Fruit fly (Drosophila melanogaster) whole organism, embryonic: ENCODE results near the gene Cp110.
A peak's percentile ranks its signal among the peaks of the same experiment; 100 is the strongest.

ENCODE experiments used
- Aef1 ChIP-seq: fragments of 200-800 bp; sonication (Bioruptor generic); IDR thresholded peaks from 3 replicates; pipeline ENCODE4 v1.3.6; 2022; ENCODE audit warnings: missing biosample characterization, missing genetic modification characterization
- Awh ChIP-seq: fragments of 200-800 bp; sonication (Bioruptor generic); IDR thresholded peaks from 2 replicates; pipeline ENCODE4, ENCODE4 v1.3.6; 2022; ENCODE audit warnings: missing biosample characterization, missing genetic modification characterization
- CG11504 ChIP-seq: fragments of 200-800 bp; sonication (Bioruptor generic); optimal IDR thresholded peaks from 3 replicates; lab custom pipeline; 2019; ENCODE audit warnings: missing biosample characterization, mild to moderate bottlenecking, missing genetic modification characterization, moderate library complexity
- CG17802 ChIP-seq: fragments of 200-800 bp; sonication (Bioruptor generic); optimal IDR thresholded peaks from 2 replicates; lab custom pipeline; 2018; ENCODE audit warnings: missing biosample characterization, mild to moderate bottlenecking, missing genetic modification characterization, moderate library complexity
- CG17912 ChIP-seq: fragments of 200-800 bp; sonication (Bioruptor generic); optimal IDR thresholded peaks from 2 replicates; lab custom pipeline; 2018; ENCODE audit warnings: missing biosample characterization, mild to moderate bottlenecking, missing genetic modification characterization
- CG18011 ChIP-seq: fragments of 200-800 bp; sonication (Bioruptor generic); optimal IDR thresholded peaks from 2 replicates; lab custom pipeline; 2017; ENCODE audit warnings: missing biosample characterization, missing genetic modification characterization, mild to moderate bottlenecking, moderate library complexity, missing genotype
- CG2116 ChIP-seq: fragments of 200-800 bp; sonication (Bioruptor generic); optimal IDR thresholded peaks from 3 replicates; lab custom pipeline; 2018; ENCODE audit warnings: missing biosample characterization, mild to moderate bottlenecking, missing genetic modification characterization
- CG30431 ChIP-seq: fragments of 200-800 bp; sonication (Bioruptor generic); optimal IDR thresholded peaks from 2 replicates; lab custom pipeline; 2017; ENCODE audit warnings: missing biosample characterization, missing genetic modification characterization
- CG31441 ChIP-seq: fragments of 200-800 bp; sonication (Bioruptor generic); IDR thresholded peaks from 2 replicates; pipeline ENCODE4 v1.3.6; 2022; ENCODE audit warnings: missing biosample characterization, missing genetic modification characterization
- CG3281 ChIP-seq: fragments of 200-800 bp; sonication (Bioruptor generic); optimal IDR thresholded peaks from 3 replicates; lab custom pipeline; 2017; ENCODE audit warnings: missing biosample characterization, mild to moderate bottlenecking, missing genetic modification characterization
- CG3847 ChIP-seq: fragments of 200-800 bp; sonication (Bioruptor generic); IDR thresholded peaks from 2 replicates; pipeline ENCODE4 v1.3.6; 2022; ENCODE audit warnings: missing biosample characterization, missing genetic modification characterization
- CG42726 ChIP-seq: fragments of 200-800 bp; sonication (Bioruptor generic); IDR thresholded peaks from 2 replicates; pipeline ENCODE4 v1.3.6; 2022; ENCODE audit warnings: missing biosample characterization, missing genetic modification characterization; ENCODE audit not compliant: partially characterized antibody
- CG4617 ChIP-seq: fragments of 200-800 bp; sonication (Bioruptor generic); optimal IDR thresholded peaks from 3 replicates; lab custom pipeline; 2016; ENCODE audit warnings: missing biosample characterization, missing genetic modification characterization, borderline replicate concordance
- CG5245 ChIP-seq: fragments of 200-800 bp; sonication (Bioruptor generic); optimal IDR thresholded peaks from 3 replicates; lab custom pipeline; 2016; ENCODE audit warnings: missing biosample characterization, missing genetic modification characterization
- CG6272 ChIP-seq: fragments of 200-800 bp; sonication (Bioruptor generic); IDR thresholded peaks from 2 replicates; pipeline ENCODE4 v1.3.6; 2022; ENCODE audit warnings: missing biosample characterization, missing genetic modification characterization
- CG6683 ChIP-seq: fragments of 200-800 bp; sonication (Bioruptor generic); optimal IDR thresholded peaks from 2 replicates; lab custom pipeline; 2017; ENCODE audit warnings: missing biosample characterization, mild to moderate bottlenecking, missing genetic modification characterization, missing genetic modification reagents
- CG7963 ChIP-seq: fragments of 200-800 bp; sonication (Bioruptor generic); IDR thresholded peaks from 3 replicates; pipeline ENCODE4 v1.3.6; 2022; ENCODE audit warnings: missing biosample characterization, missing genetic modification characterization; ENCODE audit not compliant: partially characterized antibody
- CG8359 ChIP-seq: fragments of 200-800 bp; sonication (Bioruptor generic); optimal IDR thresholded peaks from 2 replicates; lab custom pipeline; 2017; ENCODE audit warnings: missing biosample characterization, mild to moderate bottlenecking, missing genetic modification characterization, borderline replicate concordance
- CG9437 ChIP-seq: fragments of 200-800 bp; sonication (Bioruptor generic); optimal IDR thresholded peaks from 2 replicates; lab custom pipeline; 2018; ENCODE audit warnings: missing biosample characterization, mild to moderate bottlenecking, missing genetic modification characterization
- CG9797 ChIP-seq: fragments of 200-800 bp; sonication (Bioruptor generic); optimal IDR thresholded peaks from 3 replicates; lab custom pipeline; 2018; ENCODE audit warnings: missing biosample characterization, mild to moderate bottlenecking, missing genetic modification characterization
- CTCF ChIP-seq: fragments of 200-800 bp; sonication (Bioruptor generic); optimal IDR thresholded peaks from 2 replicates; lab custom pipeline; 2017; ENCODE audit warnings: missing biosample characterization, mild to moderate bottlenecking, missing genetic modification characterization, moderate library complexity
- D ChIP-seq, 2 experiments: fragments of 200-800 bp in 1 of 2; fragments of >200 bp in 1 of 2; sonication (Bioruptor generic) in 1 of 2; optimal IDR thresholded peaks; 2 replicates in 1 of 2; 3 replicates in 1 of 2; lab custom pipeline; 2017; ENCODE audit warnings: mild to moderate bottlenecking in 1 of 2, missing biosample characterization in 1 of 2, missing genetic modification characterization in 1 of 2, missing genetic modification reagents in 1 of 2
- D19B ChIP-seq: fragments of 200-800 bp; sonication (Bioruptor generic); optimal IDR thresholded peaks from 2 replicates; lab custom pipeline; 2017; ENCODE audit warnings: missing biosample characterization, mild to moderate bottlenecking, missing genetic modification characterization
- ERR ChIP-seq: fragments of 200-800 bp; sonication (Bioruptor generic); optimal IDR thresholded peaks from 2 replicates; lab custom pipeline; 2016; ENCODE audit warnings: missing biosample characterization, missing genetic modification characterization
- Ets97D ChIP-seq: fragments of 200-800 bp; sonication (Bioruptor generic); optimal IDR thresholded peaks from 3 replicates; lab custom pipeline; 2016; ENCODE audit warnings: missing biosample characterization, missing genetic modification characterization
- Hr78 ChIP-seq, 2 experiments: fragments of 200-800 bp in 1 of 2; fragments of >200 bp in 1 of 2; sonication (Bioruptor generic) in 1 of 2; optimal IDR thresholded peaks; 2 replicates each; lab custom pipeline; 2017 to 2019; ENCODE audit warnings: missing biosample characterization in 2 of 2, missing genetic modification characterization in 2 of 2, mild to moderate bottlenecking in 1 of 2, moderate library complexity in 1 of 2
- Optix ChIP-seq: fragments of 200-800 bp; sonication (Bioruptor generic); IDR thresholded peaks from 3 replicates; pipeline ENCODE4 v1.3.6; 2022; ENCODE audit warnings: missing biosample characterization, missing genetic modification characterization
- Six4 ChIP-seq: fragments of 200-800 bp; sonication (Bioruptor generic); optimal IDR thresholded peaks from 2 replicates; lab custom pipeline; 2016; ENCODE audit warnings: missing biosample characterization, missing genetic modification characterization
- TFAM ChIP-seq: fragments of 200-800 bp; sonication (Bioruptor generic); optimal IDR thresholded peaks from 2 replicates; lab custom pipeline; 2017; ENCODE audit warnings: missing biosample characterization, missing genetic modification characterization, inconsistent platforms
- ac ChIP-seq: fragments of 200-800 bp; sonication (Bioruptor generic); optimal IDR thresholded peaks from 3 replicates; lab custom pipeline; 2017; ENCODE audit warnings: missing biosample characterization, mild to moderate bottlenecking, missing genetic modification characterization
- ase ChIP-seq: fragments of 200-800 bp; sonication (Bioruptor generic); IDR thresholded peaks from 3 replicates; pipeline ENCODE4 v1.3.6; 2022; ENCODE audit warnings: missing biosample characterization, missing genetic modification characterization
- bbx ChIP-seq: fragments of 200-800 bp; sonication (Bioruptor generic); IDR thresholded peaks from 2 replicates; pipeline ENCODE4 v1.3.6; 2022; ENCODE audit warnings: missing biosample characterization, missing genetic modification characterization; ENCODE audit not compliant: partially characterized antibody
- ci ChIP-seq: fragments of 200-800 bp; sonication (Bioruptor generic); IDR thresholded peaks from 3 replicates; pipeline ENCODE4 v1.3.6; 2022; ENCODE audit warnings: missing biosample characterization, missing genetic modification characterization
- croc ChIP-seq: fragments of 200-800 bp; sonication (Bioruptor generic); conservative IDR thresholded peaks from 3 replicates; pipeline ENCODE4 v1.3.6; 2022; ENCODE audit warnings: missing biosample characterization, missing genetic modification characterization
- dmrt11E ChIP-seq: fragments of 200-800 bp; sonication (Bioruptor generic); optimal IDR thresholded peaks from 3 replicates; lab custom pipeline; 2018; ENCODE audit warnings: missing biosample characterization, mild to moderate bottlenecking, missing genetic modification characterization, moderate library complexity
- ems ChIP-seq: fragments of 200-800 bp; sonication (Bioruptor generic); optimal IDR thresholded peaks from 3 replicates; lab custom pipeline; 2016; ENCODE audit warnings: missing biosample characterization, missing genetic modification characterization
- fd102C ChIP-seq: fragments of 200-800 bp; sonication (Bioruptor generic); optimal IDR thresholded peaks from 2 replicates; lab custom pipeline; 2018; ENCODE audit warnings: missing biosample characterization, mild to moderate bottlenecking, missing genetic modification characterization, moderate library complexity
- her ChIP-seq: fragments of 200-800 bp; sonication (Bioruptor generic); optimal IDR thresholded peaks from 2 replicates; lab custom pipeline; 2016; ENCODE audit warnings: missing biosample characterization, missing genetic modification characterization
- jing ChIP-seq: fragments of 200-800 bp; sonication (Bioruptor generic); optimal IDR thresholded peaks from 2 replicates; lab custom pipeline; 2018; ENCODE audit warnings: missing biosample characterization, mild to moderate bottlenecking, missing genetic modification characterization
- p53 ChIP-seq: fragments of 200-800 bp; sonication (Bioruptor generic); optimal IDR thresholded peaks from 2 replicates; lab custom pipeline; 2016; ENCODE audit warnings: missing biosample characterization, missing genetic modification characterization
- ranshi ChIP-seq: fragments of 200-800 bp; sonication (Bioruptor generic); IDR thresholded peaks from 2 replicates; pipeline ENCODE4 v1.3.6; 2022; ENCODE audit warnings: missing biosample characterization, missing genetic modification characterization
- repo ChIP-seq: fragments of 200-800 bp; sonication (Bioruptor generic); optimal IDR thresholded peaks from 2 replicates; lab custom pipeline; 2016; ENCODE audit warnings: missing biosample characterization, missing genetic modification characterization
- shn ChIP-seq: fragments of 200-800 bp; sonication (Bioruptor generic); optimal IDR thresholded peaks from 3 replicates; lab custom pipeline; 2016; ENCODE audit warnings: missing biosample characterization, missing genetic modification characterization
- sisA ChIP-seq: fragments of 200-800 bp; sonication (Bioruptor generic); IDR thresholded peaks from 2 replicates; pipeline ENCODE4 v1.3.6; 2022; ENCODE audit warnings: missing biosample characterization, missing genetic modification characterization
- tio ChIP-seq: fragments of 200-800 bp; sonication (Bioruptor generic); optimal IDR thresholded peaks from 2 replicates; lab custom pipeline; 2017; ENCODE audit warnings: missing biosample characterization, missing genetic modification characterization, inconsistent platforms
- ttk ChIP-seq: fragments of 200-800 bp; sonication (Bioruptor generic); IDR thresholded peaks from 2 replicates; pipeline ENCODE4 v2.1.2; 2022; ENCODE audit warnings: missing biosample characterization, missing genetic modification characterization
- unpg ChIP-seq: fragments of 200-800 bp; sonication (Bioruptor generic); optimal IDR thresholded peaks from 3 replicates; lab custom pipeline; 2018; ENCODE audit warnings: missing biosample characterization, mild to moderate bottlenecking, missing genetic modification characterization, moderate library complexity
- vfl ChIP-seq: fragments of 200-800 bp; sonication (Bioruptor generic); optimal IDR thresholded peaks from 2 replicates; lab custom pipeline; 2016; ENCODE audit warnings: missing biosample characterization, missing genetic modification characterization
- wek ChIP-seq: fragments of 200-800 bp; sonication (Bioruptor generic); optimal IDR thresholded peaks from 3 replicates; lab custom pipeline; 2018; ENCODE audit warnings: missing biosample characterization, mild to moderate bottlenecking, missing genetic modification characterization, moderate library complexity

Gene Cp110

DNA sequence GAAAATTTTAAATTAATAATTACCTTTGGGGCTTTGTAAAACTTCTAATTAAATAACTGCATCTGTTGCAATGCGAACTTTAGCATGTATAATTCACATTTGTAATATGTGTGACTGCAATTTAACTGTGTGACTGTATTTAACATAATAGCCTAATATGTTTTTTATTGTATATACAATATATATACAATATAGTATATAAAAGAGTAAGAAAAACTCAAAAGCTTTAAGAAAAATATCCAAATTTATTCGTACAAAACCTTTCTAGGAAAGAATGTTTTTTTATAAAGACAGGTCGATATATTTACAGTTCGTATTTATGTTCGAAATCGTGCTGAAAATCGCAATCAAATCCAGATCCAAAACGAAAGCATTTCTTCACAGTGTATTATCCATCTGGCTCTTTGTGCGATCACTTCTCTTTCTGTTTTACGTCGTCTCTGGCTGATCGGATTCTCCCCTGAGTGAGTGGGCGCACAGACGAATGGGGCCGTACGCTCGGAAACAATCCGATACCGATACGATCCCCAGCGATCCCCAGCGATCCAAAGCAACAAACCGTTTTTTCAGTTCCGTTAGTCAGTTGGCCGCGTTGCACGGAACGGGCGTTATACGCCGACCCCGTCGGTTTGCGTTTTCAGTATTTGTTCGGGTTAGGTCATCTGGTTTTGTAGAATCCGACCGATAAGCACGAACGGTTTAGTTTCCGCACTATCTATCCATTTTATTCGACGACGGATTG, 9.3 kb downstream of the Cp110 start (continued):
- TF ChIP-seq repo (GFP tag; lab: Kevin White, UChicago) (no peak), her (GFP tag; lab: Kevin White, UChicago) (no peak), CG7963 (GFP tag; lab: Robert Waterston, UW) (no peak), CG6272 (GFP tag; lab: Robert Waterston, UW) (no peak), D19B (GFP tag; lab: Kevin White, UChicago) (peak; percentile 64), CG3281 (peak; percentile 76), croc (no peak), sisA (GFP tag; lab: Robert Waterston, UW) (0 out of 2 replicates have a peak, but pooled peaks have one; percentile 31), CG5245 (no peak), Hr78 (GFP tag; optimal IDR thresholded peaks at IDR 0.05; lab: Kevin White, UChicago) (peak in 1 of 2 experiments; percentile 30), ci (GFP tag; lab: Robert Waterston, UW) (peak; percentile 49; the same call in 2 of the 3 replicates), Six4 (peak; percentile 46), CG4617 (GFP tag; lab: Kevin White, UChicago) (no peak), bbx (GFP tag; lab: Robert Waterston, UW) (0 out of 2 replicates have a peak, but pooled peaks have one; percentile 21), ttk (GFP tag; lab: Robert Waterston, UW) (no peak), CG2116 (peak; percentile 30), Optix (GFP tag; lab: Robert Waterston, UW) (no peak), vfl (GFP tag; lab: Kevin White, UChicago) (no peak), unpg (peak; percentile 44), ranshi (GFP tag; lab: Robert Waterston, UW) (no peak; the same call in 1 of the 2 replicates), CG9797 (GFP tag; lab: Kevin White, UChicago) (no peak), CG42726 (GFP tag; lab: Robert Waterston, UW) (no peak), dmrt11E (tag; lab: Kevin White, UChicago) (peak; percentile 53), D (optimal IDR thresholded peaks at IDR 0.05; lab: Kevin White, UChicago) (no peak), D (GFP tag; optimal IDR thresholded peaks at IDR 0.05; lab: Kevin White, UChicago) (peak; percentile 65), p53 (GFP tag; lab: Kevin White, UChicago) (no peak), CG17802 (tag; lab: Kevin White, UChicago) (no peak), ac (GFP tag; lab: Kevin White, UChicago) (no peak), CG3847 (GFP tag; lab: Robert Waterston, UW) (peak; percentile 45; the same call in 1 of the 2 replicates), fd102C (GFP tag; lab: Kevin White, UChicago) (no peak), CG11504 (tag; lab: Kevin White, UChicago) (peak; percentile 83), ems (no peak), CG6683 (GFP tag; lab: Kevin White, UChicago) (peak; percentile 23), TFAM (GFP tag; lab: Kevin White, UChicago) (no peak), CG18011 (no peak), tio (GFP tag; lab: Kevin White, UChicago) (peak; percentile 82), Aef1 (peak; percentile 24; the same call in 1 of the 3 replicates), Ets97D (GFP tag; lab: Kevin White, UChicago) (no peak), CG8359 (GFP tag; lab: Kevin White, UChicago) (peak; percentile 51), ase (0 out of 3 replicates have a peak, but pooled peaks have one; percentile 36), CG31441 (no peak; the same call in 1 of the 2 replicates), CG17912 (no peak), CG9437 (peak; percentile 83), shn (no peak), Awh (GFP tag; lab: Robert Waterston, UW) (no peak), wek (no peak), jing (GFP tag; lab: Kevin White, UChicago) (peak; percentile 22), CTCF (GFP tag; lab: Kevin White, UChicago) (no peak), CG30431 (GFP tag; lab: Kevin White, UChicago) (peak; percentile 18), ERR (no peak)
